Fruit fly (Drosophila melanogaster): ENCODE data around the gene Cpr97Ea.

The Cpr97Ea gene

DNA sequence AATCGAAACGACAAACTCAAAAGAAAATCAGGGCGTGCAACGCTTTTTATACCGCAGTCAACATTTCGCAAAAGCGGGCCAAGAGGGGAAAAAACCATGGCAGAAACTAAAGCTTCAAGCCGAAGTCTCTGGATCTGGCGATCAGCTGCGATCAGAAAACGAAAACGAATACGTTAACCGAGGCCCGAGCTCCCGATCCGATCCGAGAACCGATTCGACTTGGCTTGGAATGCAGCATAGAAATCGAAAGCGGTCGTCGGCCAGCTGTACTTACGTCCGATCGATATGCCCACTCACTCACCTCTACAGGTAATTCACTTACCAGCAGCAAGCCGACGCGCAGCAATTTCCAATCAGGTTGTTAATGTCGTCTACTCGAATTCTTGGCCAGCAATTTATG, 3.5 kb upstream of the Cpr97Ea start, which contains the start of gene Cpr97Eb:
Cpr97Eb (minus strand) TSS at position 25 of the 400 bp plus-strand sequence.
- TF ChIP-seq Dif (GFP tag; optimal IDR thresholded peaks at IDR 0.05; ENCODE audit: partially characterized antibody) (no peak), lola (GFP tag; optimal IDR thresholded peaks at IDR 0.05) (no peak), fru (GFP tag; optimal IDR thresholded peaks at IDR 0.05) (no peak), Hr83 (GFP tag; optimal IDR thresholded peaks at IDR 0.05; ENCODE audit: poor library complexity, severe bottlenecking) (no peak), N (GFP tag; optimal IDR thresholded peaks at IDR 0.05) (no peak), Vsx2 (GFP tag; optimal IDR thresholded peaks at IDR 0.05; ENCODE audit: partially characterized antibody) (no peak)

- TF ChIP-seq HLH106 (tag; optimal IDR thresholded peaks at IDR 0.05) = no peak
- TF ChIP-seq fru (GFP tag; optimal IDR thresholded peaks at IDR 0.05) = peak; percentile 12
- no peak for TF ChIP-seq Mio (GFP tag; optimal IDR thresholded peaks at IDR 0.05)
- no peak for TF ChIP-seq OdsH (GFP tag; optimal IDR thresholded peaks at IDR 0.05)
- TF ChIP-seq Abd-B (GFP tag; optimal IDR thresholded peaks at IDR 0.05) = no peak
- TF ChIP-seq tai (GFP tag; optimal IDR thresholded peaks at IDR 0.05) = no peak
- no peak for TF ChIP-seq GATAd (GFP tag; optimal IDR thresholded peaks at IDR 0.05)
- TF ChIP-seq dsf (GFP tag; optimal IDR thresholded peaks at IDR 0.05; ENCODE audit: borderline replicate concordance) = no peak
- TF ChIP-seq br (GFP tag; optimal IDR thresholded peaks at IDR 0.05) = no peak
- peak; percentile 7 for TF ChIP-seq h (GFP tag; optimal IDR thresholded peaks at IDR 0.05)
- TF ChIP-seq foxo (GFP tag; optimal IDR thresholded peaks at IDR 0.05) = peak in 1 of 2 experiments; percentile 10
These were observed 3.0 kb downstream of the Cpr97Ea start for dm6 chr3R:27084528-27085052.

DNA sequence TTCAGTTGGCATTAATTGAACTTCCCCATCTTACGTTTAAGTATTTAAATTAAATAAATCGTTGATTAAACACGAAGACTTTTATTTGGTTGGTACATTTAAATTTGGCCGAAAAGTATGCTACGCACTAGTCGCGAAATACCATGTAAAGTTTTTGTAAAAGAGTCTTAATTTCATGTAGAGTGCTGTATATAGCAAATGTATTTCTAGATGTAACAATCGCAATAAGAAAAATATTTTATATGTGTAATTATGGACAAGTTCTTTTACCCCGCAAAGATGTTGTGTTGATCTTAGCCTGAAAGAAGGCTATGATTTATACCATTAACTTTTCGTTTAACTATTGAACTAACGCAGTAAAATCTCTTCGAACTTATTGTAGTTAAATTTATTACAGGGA, 4.8 kb downstream of the Cpr97Ea start:
- TF ChIP-seq Myc (optimal IDR thresholded peaks at IDR 0.05) (peak; percentile 66), dmrt93B (GFP tag; optimal IDR thresholded peaks at IDR 0.05) (no peak), Vsx2 (GFP tag; optimal IDR thresholded peaks at IDR 0.05; ENCODE audit: partially characterized antibody) (no peak)

- TF ChIP-seq lola (GFP tag; optimal IDR thresholded peaks at IDR 0.05) = no peak
- TF ChIP-seq brk (GFP tag; optimal IDR thresholded peaks at IDR 0.05) = no peak
- TF ChIP-seq h (GFP tag; optimal IDR thresholded peaks at IDR 0.05) = no peak
- no peak for TF ChIP-seq Abd-B (GFP tag; optimal IDR thresholded peaks at IDR 0.05)
- no peak for TF ChIP-seq dsf (GFP tag; optimal IDR thresholded peaks at IDR 0.05; ENCODE audit: borderline replicate concordance)
- no peak for TF ChIP-seq Rel (GFP tag; optimal IDR thresholded peaks at IDR 0.05)
- no peak for TF ChIP-seq Rel (tag; optimal IDR thresholded peaks at IDR 0.05)
- TF ChIP-seq CrebA (GFP tag; optimal IDR thresholded peaks at IDR 0.05; ENCODE audit: borderline replicate concordance) = no peak
- no peak for TF ChIP-seq Hnf4 (GFP tag; optimal IDR thresholded peaks at IDR 0.05)
- no peak for TF ChIP-seq br (GFP tag; optimal IDR thresholded peaks at IDR 0.05)
- TF ChIP-seq Myc (optimal IDR thresholded peaks at IDR 0.05) = no peak
- no peak for TF ChIP-seq Mio (GFP tag; optimal IDR thresholded peaks at IDR 0.05)
- no peak for TF ChIP-seq tai (GFP tag; optimal IDR thresholded peaks at IDR 0.05)
- TF ChIP-seq dmrt93B (GFP tag; optimal IDR thresholded peaks at IDR 0.05) = no peak
- TF ChIP-seq Jra (GFP tag; optimal IDR thresholded peaks at IDR 0.05) = no peak
- TF ChIP-seq sv (GFP tag; optimal IDR thresholded peaks at IDR 0.05) = no peak
These were observed 11.0 kb downstream of the Cpr97Ea start for dm6 chr3R:27076618-27077017.

DNA sequence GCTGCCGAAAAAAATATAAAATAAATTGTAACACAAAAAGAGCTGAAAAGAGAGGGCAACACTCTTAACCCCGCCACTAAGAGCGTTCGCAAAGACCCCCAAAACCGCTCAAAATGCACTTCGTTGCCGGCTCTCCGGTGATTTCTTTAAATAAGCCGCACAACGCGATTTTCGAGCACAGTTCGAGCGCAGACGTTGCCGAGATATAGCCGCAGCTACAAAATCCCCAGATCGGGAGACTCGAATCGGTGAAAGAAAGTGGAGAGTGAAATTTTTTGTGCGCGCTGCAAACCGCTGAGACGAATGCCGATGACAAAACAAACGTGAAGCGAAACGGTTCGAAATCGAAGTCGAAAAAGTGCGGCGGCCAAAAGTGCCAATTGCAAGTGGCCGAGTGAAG, 11.9 kb downstream of the Cpr97Ea start, which contains the start of gene CG14257:
CG14257 (plus strand) TSS at position 177 of the 400 bp plus-strand sequence.
- TF ChIP-seq Vsx2 (GFP tag; optimal IDR thresholded peaks at IDR 0.05; ENCODE audit: partially characterized antibody) (peak; percentile 8), CrebA (GFP tag; optimal IDR thresholded peaks at IDR 0.05; ENCODE audit: borderline replicate concordance) (no peak), psq (GFP tag; optimal IDR thresholded peaks at IDR 0.05) (peak; percentile 71), Rel (GFP tag; optimal IDR thresholded peaks at IDR 0.05) (no peak), Rel (tag; optimal IDR thresholded peaks at IDR 0.05) (peak; percentile 23), Dif (GFP tag; optimal IDR thresholded peaks at IDR 0.05; ENCODE audit: partially characterized antibody) (peak; percentile 48)

dm6 chr3R:27070906-27071498, 16.6 kb downstream of the Cpr97Ea start:
- TF ChIP-seq CrebA (GFP tag; optimal IDR thresholded peaks at IDR 0.05; ENCODE audit: borderline replicate concordance) (no peak), Dif (GFP tag; optimal IDR thresholded peaks at IDR 0.05; ENCODE audit: partially characterized antibody) (no peak), dl (GFP tag; optimal IDR thresholded peaks at IDR 0.05; ENCODE audit: insufficient read depth in 1 of 2, partially characterized antibody in 2 of 2) (no peak), CG9705 (GFP tag; optimal IDR thresholded peaks at IDR 0.05) (no peak), sv (GFP tag; optimal IDR thresholded peaks at IDR 0.05) (no peak), Hr83 (GFP tag; optimal IDR thresholded peaks at IDR 0.05; ENCODE audit: poor library complexity, severe bottlenecking) (no peak), Vsx2 (GFP tag; optimal IDR thresholded peaks at IDR 0.05; ENCODE audit: partially characterized antibody) (no peak), Myc (optimal IDR thresholded peaks at IDR 0.05) (no peak), Hnf4 (GFP tag; optimal IDR thresholded peaks at IDR 0.05) (no peak), br (GFP tag; optimal IDR thresholded peaks at IDR 0.05) (no peak)

All from whole organism, wandering third instar larva.